Worm (Caenorhabditis elegans): Measurements from ENCODE around the gene F26G1.2.

The F26G1.2 gene

ce11 chrII:4800524-4800923 lies 37.6 kb downstream of the F26G1.2 start:
- no peak for TF ChIP-seq pqm-1 (tag; optimal IDR thresholded peaks at IDR 0.05)
- TF ChIP-seq ceh-19 (GFP tag; optimal IDR thresholded peaks at IDR 0.05) = no peak
- no peak for TF ChIP-seq syd-9 (tag; optimal IDR thresholded peaks at IDR 0.05)
- TF ChIP-seq pha-2 (tag; optimal IDR thresholded peaks at IDR 0.05) = no peak
- no peak for TF ChIP-seq T23F11.4 (GFP tag; optimal IDR thresholded peaks at IDR 0.05)
- no peak for TF ChIP-seq pag-3 (tag; optimal IDR thresholded peaks at IDR 0.05; ENCODE audit: borderline replicate concordance)

- no peak for TF ChIP-seq lin-11 (tag; optimal IDR thresholded peaks at IDR 0.05)
- no peak for TF ChIP-seq hlh-13 (GFP tag; optimal IDR thresholded peaks at IDR 0.05)
- no peak for TF ChIP-seq C38D4.7 (GFP tag; optimal IDR thresholded peaks at IDR 0.05)
- TF ChIP-seq elt-2 (tag; optimal IDR thresholded peaks at IDR 0.05) = peak; percentile 80
- no peak for TF ChIP-seq unc-42 (tag; optimal IDR thresholded peaks at IDR 0.05)
Measured at ce11 chrII:4802917-4803316, 40.0 kb downstream of the F26G1.2 start.

ce11 chrII:4805799-4806198 lies 42.9 kb downstream of the F26G1.2 start:
- TF ChIP-seq ahr-1 (tag; optimal IDR thresholded peaks at IDR 0.05) (no peak), rnt-1 (tag; optimal IDR thresholded peaks at IDR 0.05) (peak; percentile 52), nfya-1 (tag; optimal IDR thresholded peaks at IDR 0.05) (no peak), unc-55 (GFP tag; optimal IDR thresholded peaks at IDR 0.05) (peak; percentile 61)

- no peak for TF ChIP-seq lin-11 (tag; optimal IDR thresholded peaks at IDR 0.05)
- no peak for TF ChIP-seq Y22D7AL.16 (tag; optimal IDR thresholded peaks at IDR 0.05)
- no peak for TF ChIP-seq ref-2 (tag; optimal IDR thresholded peaks at IDR 0.05)
Measured at ce11 chrII:4806261-4806660, 43.4 kb downstream of the F26G1.2 start.

- TF ChIP-seq sox-2 (GFP tag; IDR thresholded peaks at IDR 0.05) (no peak), pat-9 (tag; optimal IDR thresholded peaks at IDR 0.05) (no peak), sdc-2 (tag; optimal IDR thresholded peaks at IDR 0.05) (no peak)
Measured at ce11 chrII:4806726-4807125, 43.8 kb downstream of the F26G1.2 start.

ce11 chrII:4811986-4812385 lies 49.1 kb downstream of the F26G1.2 start, which contains the start of gene rig-6:
rig-6 (minus strand) TSS chrII:4812086.
- TF ChIP-seq nhr-232 (tag; optimal IDR thresholded peaks at IDR 0.05) (no peak), syd-9 (tag; optimal IDR thresholded peaks at IDR 0.05) (no peak), ceh-24 (tag; optimal IDR thresholded peaks at IDR 0.05) (no peak), gmeb-2 (tag; optimal IDR thresholded peaks at IDR 0.05) (no peak), sdc-2 (tag; optimal IDR thresholded peaks at IDR 0.05) (no peak), ceh-19 (GFP tag; optimal IDR thresholded peaks at IDR 0.05) (no peak), che-1 (tag; optimal IDR thresholded peaks at IDR 0.05) (no peak), lim-6 (tag; optimal IDR thresholded peaks at IDR 0.05) (no peak), ahr-1 (tag; optimal IDR thresholded peaks at IDR 0.05) (no peak), ceh-6 (GFP tag; optimal IDR thresholded peaks at IDR 0.05) (no peak), ceh-9 (tag; optimal IDR thresholded peaks at IDR 0.05) (no peak), tbx-2 (tag; optimal IDR thresholded peaks at IDR 0.05) (no peak), pag-3 (tag; optimal IDR thresholded peaks at IDR 0.05; ENCODE audit: borderline replicate concordance) (no peak), eyg-1 (tag; optimal IDR thresholded peaks at IDR 0.05) (no peak), unc-55 (GFP tag; optimal IDR thresholded peaks at IDR 0.05) (no peak), hlh-8 (tag; optimal IDR thresholded peaks at IDR 0.05) (no peak), sox-2 (GFP tag; IDR thresholded peaks at IDR 0.05) (no peak)
